Fruit fly (Drosophila melanogaster) Kc167 (cell line): ENCODE measurements around the gene Edg84A.

Experiments
- Myc ChIP-seq: fragments of >200 bp; optimal IDR thresholded peaks from 2 replicates; lab custom pipeline; 2017; ENCODE audit warnings: missing external identifiers
- Sin3A ChIP-seq: fragments of >200 bp; optimal IDR thresholded peaks from 2 replicates; lab custom pipeline; 2018; ENCODE audit warnings: missing external identifiers
- h ChIP-seq: fragments of >200 bp; optimal IDR thresholded peaks from 3 replicates; lab custom pipeline; 2018; ENCODE audit warnings: missing external identifiers
- insv ChIP-seq: fragments of >200 bp; optimal IDR thresholded peaks from 3 replicates; lab custom pipeline; 2018; ENCODE audit warnings: missing external identifiers
- psq ChIP-seq: fragments of >200 bp; optimal IDR thresholded peaks from 2 replicates; lab custom pipeline; 2017; ENCODE audit warnings: missing external identifiers
- ttk ChIP-seq: sonication (Bioruptor generic); optimal IDR thresholded peaks from 2 replicates; lab custom pipeline; 2017; ENCODE audit warnings: missing external identifiers

The Edg84A gene

dm6 chr3R:6667245-6667644 is 17.0 kb upstream of the Edg84A start:
- TF ChIP-seq Sin3A (lab: Kevin White, UChicago) (no peak), psq (lab: Kevin White, UChicago) (no peak), insv (lab: Kevin White, UChicago) (no peak), h (no peak), Myc (lab: Kevin White, UChicago) (no peak), ttk (no peak)

- TF ChIP-seq Sin3A (lab: Kevin White, UChicago) = no peak
- no peak for TF ChIP-seq ttk
- no peak for TF ChIP-seq psq (lab: Kevin White, UChicago)
- no peak for TF ChIP-seq insv (lab: Kevin White, UChicago)
- no peak for TF ChIP-seq Myc (lab: Kevin White, UChicago)
- no peak for TF ChIP-seq h
These were observed 16.0 kb upstream of the Edg84A start for dm6 chr3R:6668234-6668633.

dm6 chr3R:6672303-6673007 is 11.8 kb upstream of the Edg84A start:
- TF ChIP-seq h = no peak
- no peak for TF ChIP-seq Myc (lab: Kevin White, UChicago)
- no peak for TF ChIP-seq ttk
- TF ChIP-seq psq (lab: Kevin White, UChicago) = no peak

- no peak for TF ChIP-seq psq (lab: Kevin White, UChicago)
- no peak for TF ChIP-seq Myc (lab: Kevin White, UChicago)
- TF ChIP-seq Sin3A (lab: Kevin White, UChicago) = no peak
- no peak for TF ChIP-seq ttk
- TF ChIP-seq h = no peak
- no peak for TF ChIP-seq insv (lab: Kevin White, UChicago)
These were observed 9.7 kb upstream of the Edg84A start for dm6 chr3R:6674548-6674947.

- TF ChIP-seq insv (lab: Kevin White, UChicago) (no peak), psq (lab: Kevin White, UChicago) (no peak), h (no peak), Myc (lab: Kevin White, UChicago) (no peak), ttk (no peak), Sin3A (lab: Kevin White, UChicago) (no peak)
These were observed 5.8 kb upstream of the Edg84A start, which contains the start of gene lab for dm6 chr3R:6678480-6678879. Gene lab (minus strand): TSS chr3R:6678590.

dm6 chr3R:6683135-6683534 is 1.1 kb upstream of the Edg84A start:
- TF ChIP-seq insv (lab: Kevin White, UChicago) (no peak), Sin3A (lab: Kevin White, UChicago) (no peak)

- TF ChIP-seq Sin3A (lab: Kevin White, UChicago) (no peak), insv (lab: Kevin White, UChicago) (no peak), Myc (lab: Kevin White, UChicago) (no peak), h (no peak), psq (lab: Kevin White, UChicago) (no peak), ttk (no peak)
These were observed 574 bp upstream of the Edg84A start for dm6 chr3R:6683671-6684070.

dm6 chr3R:6686428-6686827 is 2.2 kb downstream of the Edg84A start, which contains the start of gene Ccp84Ag:
Gene Ccp84Ag (plus strand): TSS chr3R:6686728.
- TF ChIP-seq Sin3A (lab: Kevin White, UChicago) (no peak), insv (lab: Kevin White, UChicago) (no peak), ttk (no peak), psq (lab: Kevin White, UChicago) (no peak), Myc (lab: Kevin White, UChicago) (no peak)

- TF ChIP-seq Myc (lab: Kevin White, UChicago) (no peak), psq (lab: Kevin White, UChicago) (no peak), insv (lab: Kevin White, UChicago) (no peak)
These were observed 3.0 kb downstream of the Edg84A start for dm6 chr3R:6687219-6687618.

- TF ChIP-seq h (no peak), ttk (no peak), Sin3A (lab: Kevin White, UChicago) (no peak), insv (lab: Kevin White, UChicago) (no peak), Myc (lab: Kevin White, UChicago) (no peak), psq (lab: Kevin White, UChicago) (no peak)
These were observed 3.9 kb downstream of the Edg84A start for dm6 chr3R:6688160-6688559.

dm6 chr3R:6690139-6690538 is 5.9 kb downstream of the Edg84A start, which contains the start of gene Ccp84Af:
Gene Ccp84Af (minus strand): TSS chr3R:6690239.
- TF ChIP-seq ttk (no peak), Sin3A (lab: Kevin White, UChicago) (no peak), h (no peak), insv (lab: Kevin White, UChicago) (no peak), psq (lab: Kevin White, UChicago) (no peak), Myc (lab: Kevin White, UChicago) (no peak)

- TF ChIP-seq psq (lab: Kevin White, UChicago) = no peak
- no peak for TF ChIP-seq h
These were observed 7.4 kb downstream of the Edg84A start, which contains the start of gene Ccp84Ae for dm6 chr3R:6691658-6692057. Gene Ccp84Ae (minus strand): TSS chr3R:6691758.

- no peak for TF ChIP-seq h
- TF ChIP-seq insv (lab: Kevin White, UChicago) = no peak
These were observed 8.2 kb downstream of the Edg84A start, which contains the start of gene Ccp84Ad for dm6 chr3R:6692432-6692831. Gene Ccp84Ad (plus strand): TSS chr3R:6692732.
